Fruit fly (Drosophila melanogaster): ENCODE measurements around the gene CG33293.

Gene CG33293

dm6 chr3R:5209481-5209880, 31.1 kb downstream of the CG33293 start:
- TF ChIP-seq CG17801 (GFP tag; optimal IDR thresholded peaks at IDR 0.05; ENCODE audit: partially characterized antibody): peak; percentile 57

- no peak for TF ChIP-seq CG17801 (GFP tag; optimal IDR thresholded peaks at IDR 0.05; ENCODE audit: partially characterized antibody)
Observed at dm6 chr3R:5208115-5208365, 32.5 kb downstream of the CG33293 start.

- no peak for TF ChIP-seq CG17801 (GFP tag; optimal IDR thresholded peaks at IDR 0.05; ENCODE audit: partially characterized antibody)
Observed at dm6 chr3R:5207277-5208114, 33.0 kb downstream of the CG33293 start.

- no peak for TF ChIP-seq CG17801 (GFP tag; optimal IDR thresholded peaks at IDR 0.05; ENCODE audit: partially characterized antibody)
Observed at dm6 chr3R:5205319-5206033, 35.1 kb downstream of the CG33293 start.

dm6 chr3R:5203796-5204195, 36.7 kb downstream of the CG33293 start:
- no peak for TF ChIP-seq CG17801 (GFP tag; optimal IDR thresholded peaks at IDR 0.05; ENCODE audit: partially characterized antibody)

dm6 chr3R:5199581-5199980, 41.0 kb downstream of the CG33293 start:
- TF ChIP-seq CG17801 (GFP tag; optimal IDR thresholded peaks at IDR 0.05; ENCODE audit: partially characterized antibody): no peak

dm6 chr3R:5198302-5198701, 42.2 kb downstream of the CG33293 start:
- TF ChIP-seq CG17801 (GFP tag; optimal IDR thresholded peaks at IDR 0.05; ENCODE audit: partially characterized antibody): no peak

dm6 chr3R:5193271-5193670, 47.3 kb downstream of the CG33293 start:
- no peak for TF ChIP-seq CG17801 (GFP tag; optimal IDR thresholded peaks at IDR 0.05; ENCODE audit: partially characterized antibody)

Measured in ovary, adult (tissue).